Fruit fly (Drosophila melanogaster): ENCODE data around the gene nop5.

- TF ChIP-seq gl (tag; optimal IDR thresholded peaks at IDR 0.05) (no peak), CG34367 (tag; optimal IDR thresholded peaks at IDR 0.05) (no peak), EcR (GFP tag; optimal IDR thresholded peaks at IDR 0.05) (no peak), Pif1B (GFP tag; optimal IDR thresholded peaks at IDR 0.05) (no peak), CG32121 (GFP tag; IDR thresholded peaks at IDR 0.05) (no peak), CG15710 (tag; optimal IDR thresholded peaks at IDR 0.05) (no peak), CG14655 (GFP tag; optimal IDR thresholded peaks at IDR 0.05) (no peak), Snoo (tag; optimal IDR thresholded peaks at IDR 0.05) (no peak), CG4496 (GFP tag; IDR thresholded peaks at IDR 0.05) (no peak), fd96Ca (GFP tag; IDR thresholded peaks at IDR 0.05) (no peak), CG10348 (GFP tag; IDR thresholded peaks at IDR 0.05) (no peak), Pif1A (GFP tag; optimal IDR thresholded peaks at IDR 0.05) (no peak), D1 (tag; optimal IDR thresholded peaks at IDR 0.05) (no peak)
These were observed 24.2 kb upstream of the nop5 start, which contains the start of gene CG18304 for dm6 chr2L:6942714-6943113.
